Fruit fly (Drosophila melanogaster) whole organism: Measurements from ENCODE around the gene Gbeta13F.

Experiments used
- Dll ChIP-seq: fragments of >200 bp; optimal IDR thresholded peaks from 2 replicates; lab custom pipeline; 2017
- pan ChIP-seq: fragments of >200 bp; optimal IDR thresholded peaks from 2 replicates; lab custom pipeline; 2017
- usp ChIP-seq: fragments of >200 bp; optimal IDR thresholded peaks from 2 replicates; lab custom pipeline; 2017; ENCODE audit warnings: missing biosample characterization, missing genetic modification characterization, mixed read lengths

DNA sequence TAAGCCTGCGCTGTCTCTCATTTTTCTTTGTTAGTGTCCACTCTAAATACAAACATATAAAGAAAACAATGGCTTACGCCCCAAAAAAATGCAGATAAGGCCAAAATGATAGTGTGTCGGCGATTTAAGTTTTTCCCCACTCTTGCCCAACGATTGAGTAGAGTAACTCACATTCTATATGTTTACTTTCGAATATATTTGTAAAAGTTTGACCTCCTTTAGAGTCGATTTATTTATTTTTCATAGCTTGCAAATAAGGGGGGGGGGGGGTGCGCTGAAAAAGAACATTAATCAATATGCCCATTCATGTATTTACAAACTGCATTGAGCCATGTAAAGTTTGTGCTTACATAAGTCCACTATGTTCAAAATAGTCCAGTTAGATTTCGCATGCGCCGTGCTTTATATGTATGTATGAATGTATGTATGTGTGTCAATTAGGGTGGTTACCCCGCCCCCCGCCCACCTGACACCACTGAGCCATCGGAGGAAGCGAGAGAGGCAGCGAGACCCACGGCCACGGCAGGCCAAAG is 33.9 kb downstream of the Gbeta13F start:
- no peak for TF ChIP-seq usp (GFP tag; lab: Kevin White, UChicago)
- TF ChIP-seq pan (lab: Kevin White, UChicago): no peak
- no peak for TF ChIP-seq Dll (lab: Kevin White, UChicago)
